Fruit fly (Drosophila melanogaster): ENCODE measurements around the gene CG1105.

Gene CG1105

DNA sequence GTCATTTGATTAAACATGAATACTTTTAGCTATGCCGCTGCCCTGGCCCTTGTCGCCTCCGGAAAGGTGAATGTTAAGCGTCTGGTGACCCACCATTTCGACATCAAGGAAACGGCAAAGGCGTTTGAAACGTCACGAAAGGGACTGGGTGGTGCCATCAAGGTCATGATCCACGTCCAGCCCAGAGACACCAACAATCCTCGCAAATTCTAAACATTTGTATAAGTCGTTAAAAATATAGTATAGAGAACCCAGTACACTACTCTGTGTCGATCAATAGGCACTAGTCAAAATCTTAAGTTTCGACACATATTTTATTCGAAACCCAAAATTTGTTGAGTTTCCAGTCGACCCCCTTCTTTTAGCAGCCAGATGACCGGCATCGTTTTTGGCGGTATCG lies 12.7 kb downstream of the CG1105 start, which contains the start of gene CG1979:
Gene CG1979, plus strand, starts transcription at position 301 of the 400 bp plus-strand sequence.
- TF ChIP-seq jumu (GFP tag; optimal IDR thresholded peaks at IDR 0.05), result no peak
- no peak for TF ChIP-seq unpg (GFP tag; optimal IDR thresholded peaks at IDR 0.05)
- no peak for TF ChIP-seq emc (GFP tag; optimal IDR thresholded peaks at IDR 0.05)
- TF ChIP-seq CG11085 (GFP tag; IDR thresholded peaks at IDR 0.05), result no peak
- no peak for TF ChIP-seq Hsf (GFP tag; optimal IDR thresholded peaks at IDR 0.05)
- no peak for TF ChIP-seq nau (GFP tag; optimal IDR thresholded peaks at IDR 0.05)
- no peak for TF ChIP-seq klu (GFP tag; IDR thresholded peaks at IDR 0.05)
- no peak for TF ChIP-seq Neu2 (GFP tag; optimal IDR thresholded peaks at IDR 0.05; ENCODE audit: borderline replicate concordance)
- no peak for TF ChIP-seq Bteb2 (GFP tag; optimal IDR thresholded peaks at IDR 0.05)
- TF ChIP-seq CG3847 (GFP tag; IDR thresholded peaks at IDR 0.05), result no peak
- TF ChIP-seq wek (GFP tag; optimal IDR thresholded peaks at IDR 0.05), result no peak
- no peak for TF ChIP-seq D19B (GFP tag; optimal IDR thresholded peaks at IDR 0.05)
- TF ChIP-seq crc (GFP tag; optimal IDR thresholded peaks at IDR 0.05), result no peak
- no peak for TF ChIP-seq Usf (GFP tag; optimal IDR thresholded peaks at IDR 0.05)
- TF ChIP-seq gce (GFP tag; IDR thresholded peaks at IDR 0.05), result no peak
- TF ChIP-seq CG12391 (tag; optimal IDR thresholded peaks at IDR 0.05), result no peak
- TF ChIP-seq CG8944 (GFP tag; optimal IDR thresholded peaks at IDR 0.05), result no peak

DNA sequence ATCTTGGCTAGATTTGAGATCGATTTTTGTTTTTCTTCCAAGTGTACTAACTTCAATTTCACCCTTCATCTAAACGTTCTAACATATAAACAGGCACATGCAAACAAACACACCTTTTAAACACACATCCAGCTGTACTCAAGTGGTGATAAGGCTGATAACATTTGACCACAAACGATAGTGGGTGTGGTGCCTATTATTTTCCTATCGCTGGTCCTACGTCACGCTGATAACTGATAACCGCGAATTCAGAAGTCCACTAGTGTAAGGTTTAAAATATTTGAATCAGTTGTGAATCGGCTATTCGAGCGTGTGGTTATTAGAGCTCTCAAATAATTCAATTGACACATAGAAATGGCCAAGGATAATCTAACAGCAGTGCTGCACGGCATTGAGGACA lies 14.7 kb downstream of the CG1105 start, which contains the start of gene Sodh1:
Gene Sodh1, plus strand, starts transcription at position 94 of the 400 bp plus-strand sequence.
- peak; percentile 3 for TF ChIP-seq CG15514 (GFP tag; optimal IDR thresholded peaks at IDR 0.05)
- TF ChIP-seq CG34376 (GFP tag; optimal IDR thresholded peaks at IDR 0.05), result peak; percentile 64
- TF ChIP-seq Jarid2 (GFP tag; optimal IDR thresholded peaks at IDR 0.05), result peak; percentile 25
- TF ChIP-seq grn (GFP tag; optimal IDR thresholded peaks at IDR 0.05), result peak; percentile 68
- no peak for TF ChIP-seq tna (GFP tag; IDR thresholded peaks at IDR 0.05; ENCODE audit: partially characterized antibody)
- no peak for TF ChIP-seq mld (GFP tag; IDR thresholded peaks at IDR 0.05; ENCODE audit: partially characterized antibody)
- no peak for TF ChIP-seq BEAF-32 (GFP tag; optimal IDR thresholded peaks at IDR 0.05)
- peak; percentile 8 for TF ChIP-seq BtbVII (GFP tag; optimal IDR thresholded peaks at IDR 0.05)
- no peak for TF ChIP-seq CG4617 (GFP tag; optimal IDR thresholded peaks at IDR 0.05; ENCODE audit: borderline replicate concordance)
- peak; percentile 62 for TF ChIP-seq Hey (tag; optimal IDR thresholded peaks at IDR 0.05)
- TF ChIP-seq CG15479 (GFP tag; optimal IDR thresholded peaks at IDR 0.05), result peak; percentile 33
- no peak for TF ChIP-seq ab (GFP tag; optimal IDR thresholded peaks at IDR 0.05)
- peak; percentile 79 for TF ChIP-seq sug (tag; optimal IDR thresholded peaks at IDR 0.05)
- TF ChIP-seq CG2120 (GFP tag; optimal IDR thresholded peaks at IDR 0.05), result peak; percentile 4
- TF ChIP-seq cato (GFP tag; optimal IDR thresholded peaks at IDR 0.05; ENCODE audit: borderline replicate concordance), result no peak
- peak; percentile 73 for TF ChIP-seq mirr (GFP tag; optimal IDR thresholded peaks at IDR 0.05)
- peak; percentile 63 for TF ChIP-seq exex (tag; optimal IDR thresholded peaks at IDR 0.05)
- TF ChIP-seq GATAe (GFP tag; conservative IDR thresholded peaks at IDR 0.05), result peak; percentile 79

DNA sequence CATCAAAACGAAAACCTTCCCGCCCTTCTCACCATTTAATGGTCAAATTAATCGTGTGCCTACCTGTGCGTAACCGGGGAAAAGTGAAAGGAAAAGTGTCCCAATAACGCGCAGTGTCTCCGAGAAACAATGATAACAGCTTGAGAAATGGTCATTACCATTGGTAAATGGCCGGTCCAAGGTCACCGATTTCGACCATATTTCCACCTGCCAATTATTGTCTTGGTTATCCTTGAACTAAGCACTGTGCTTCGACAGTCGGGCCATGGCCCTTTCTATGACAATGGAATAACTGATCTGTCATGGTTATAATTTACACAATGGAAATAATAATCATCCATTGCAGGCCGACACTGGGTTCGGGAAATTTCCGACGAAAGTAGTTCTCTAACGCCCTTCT lies 22.9 kb downstream of the CG1105 start:
- TF ChIP-seq sens-2 (GFP tag; IDR thresholded peaks at IDR 0.05) (no peak), D (optimal IDR thresholded peaks at IDR 0.05) (peak; percentile 81), D (GFP tag; optimal IDR thresholded peaks at IDR 0.05) (no peak), tll (GFP tag; optimal IDR thresholded peaks at IDR 0.05) (peak in 1 of 2 experiments; percentile 8), oc (tag; optimal IDR thresholded peaks at IDR 0.05) (no peak), fd3F (GFP tag; optimal IDR thresholded peaks at IDR 0.05) (no peak), CG18262 (tag; optimal IDR thresholded peaks at IDR 0.05) (no peak), CG1529 (GFP tag; optimal IDR thresholded peaks at IDR 0.05) (no peak), zen (tag; optimal IDR thresholded peaks at IDR 0.05) (peak; percentile 61), cad (GFP tag; optimal IDR thresholded peaks at IDR 0.05) (peak; percentile 65), CG15601 (tag; optimal IDR thresholded peaks at IDR 0.05) (no peak), emc (GFP tag; optimal IDR thresholded peaks at IDR 0.05) (no peak), Blimp-1 (GFP tag; optimal IDR thresholded peaks at IDR 0.05) (peak; percentile 44), p53 (GFP tag; optimal IDR thresholded peaks at IDR 0.05) (no peak), Sry-β (GFP tag; optimal IDR thresholded peaks at IDR 0.05) (no peak)
